Fruit fly (Drosophila melanogaster): ENCODE measurements around the gene Septin2.
A peak's percentile ranks its signal among the peaks of the same experiment; 100 is the strongest.

The Septin2 gene

DNA sequence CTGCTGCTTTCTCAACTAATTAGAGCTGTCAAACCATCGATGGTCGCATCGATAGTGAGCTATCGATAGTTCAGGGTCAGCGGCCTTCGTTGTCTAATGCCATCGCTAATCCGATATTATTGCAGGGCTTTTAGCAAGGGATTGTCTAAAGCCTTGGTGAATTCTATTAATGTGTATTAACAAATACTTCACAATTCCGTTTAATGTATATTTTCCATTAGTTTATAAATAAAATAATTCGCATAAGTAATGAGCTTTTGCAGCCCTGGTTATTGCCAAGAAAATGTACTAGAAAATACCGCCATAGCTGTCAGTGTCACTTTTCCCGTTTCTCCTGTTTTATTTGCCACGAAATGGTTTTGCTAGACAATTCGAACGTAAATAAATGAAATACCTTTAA is 8.3 kb downstream of the Septin2 start, which contains the start of the genes EloB and Srp14 (continued):
- TF ChIP-seq chm (GFP tag; IDR thresholded peaks at IDR 0.05) = peak; percentile 82
- TF ChIP-seq CG7786 (GFP tag; optimal IDR thresholded peaks at IDR 0.05) = peak; percentile 82
- TF ChIP-seq abd-A (tag; optimal IDR thresholded peaks at IDR 0.05) = no peak
- TF ChIP-seq ken (GFP tag; IDR thresholded peaks at IDR 0.05) = peak; percentile 59; the same call in 1 of the 3 replicates
- peak; percentile 17 for TF ChIP-seq disco-r (GFP tag; optimal IDR thresholded peaks at IDR 0.05)
- peak; percentile 95 for TF ChIP-seq Sin3A (optimal IDR thresholded peaks at IDR 0.05)
- TF ChIP-seq CG12236 (GFP tag; optimal IDR thresholded peaks at IDR 0.05) = peak; percentile 52
- TF ChIP-seq dati (GFP tag; IDR thresholded peaks at IDR 0.05) = no peak
- peak; percentile 56 for TF ChIP-seq CG12104 (GFP tag; optimal IDR thresholded peaks at IDR 0.05)
- TF ChIP-seq scrt (GFP tag; optimal IDR thresholded peaks at IDR 0.05) = peak; percentile 71
- peak; percentile 55 for TF ChIP-seq esg (GFP tag; conservative IDR thresholded peaks at IDR 0.05)
- peak; percentile 19 for TF ChIP-seq Usf (GFP tag; optimal IDR thresholded peaks at IDR 0.05)
- peak; percentile 61 for TF ChIP-seq Six4 (GFP tag; optimal IDR thresholded peaks at IDR 0.05)
- peak; percentile 33 for TF ChIP-seq CG7745 (tag; optimal IDR thresholded peaks at IDR 0.05)
- peak; percentile 92 for TF ChIP-seq pzg (GFP tag; optimal IDR thresholded peaks at IDR 0.05)
- TF ChIP-seq so (GFP tag; IDR thresholded peaks at IDR 0.05) = peak; percentile 49; the same call in 2 of the 3 replicates
- no peak for TF ChIP-seq grn (GFP tag; optimal IDR thresholded peaks at IDR 0.05)
- peak; percentile 40; the same call in 1 of the 2 replicates for TF ChIP-seq CG17612 (GFP tag; IDR thresholded peaks at IDR 0.05)
- no peak for TF ChIP-seq ewg (GFP tag; optimal IDR thresholded peaks at IDR 0.05)
- TF ChIP-seq bbx (GFP tag; IDR thresholded peaks at IDR 0.05; ENCODE audit: partially characterized antibody) = peak; percentile 96
- TF ChIP-seq ci (GFP tag; IDR thresholded peaks at IDR 0.05) = peak; percentile 76
- peak; percentile 70 for TF ChIP-seq CG10959 (GFP tag; IDR thresholded peaks at IDR 0.05)
- TF ChIP-seq CG3065 (GFP tag; optimal IDR thresholded peaks at IDR 0.05) = peak; percentile 74
- no peak for TF ChIP-seq Dip2 (GFP tag; IDR thresholded peaks at IDR 0.05)
- peak; percentile 37 for TF ChIP-seq Myb (GFP tag; optimal IDR thresholded peaks at IDR 0.05)
- peak; percentile 69 for TF ChIP-seq CG14441 (GFP tag; IDR thresholded peaks at IDR 0.05)
- TF ChIP-seq CG12071 (GFP tag; optimal IDR thresholded peaks at IDR 0.05) = no peak
- TF ChIP-seq tna (GFP tag; IDR thresholded peaks at IDR 0.05; ENCODE audit: partially characterized antibody) = peak; percentile 90
- TF ChIP-seq CG4820 (GFP tag; optimal IDR thresholded peaks at IDR 0.05) = peak; percentile 69
- peak; percentile 82 for TF ChIP-seq Bteb2 (GFP tag; optimal IDR thresholded peaks at IDR 0.05)
- no peak for TF ChIP-seq Trl (optimal IDR thresholded peaks at IDR 0.05)
- peak; percentile 69 for TF ChIP-seq Trl (GFP tag; optimal IDR thresholded peaks at IDR 0.05)
- peak; percentile 23 for TF ChIP-seq pb (GFP tag; optimal IDR thresholded peaks at IDR 0.05)
- peak; percentile 64; the same call in 1 of the 3 replicates for TF ChIP-seq ase (GFP tag; IDR thresholded peaks at IDR 0.05)
- peak; percentile 84 for TF ChIP-seq CG13624 (GFP tag; optimal IDR thresholded peaks at IDR 0.05)
- TF ChIP-seq Abd-B (GFP tag; optimal IDR thresholded peaks at IDR 0.05) = no peak
- no peak for TF ChIP-seq luna (GFP tag; optimal IDR thresholded peaks at IDR 0.05)
- peak; percentile 66 for TF ChIP-seq jumu (GFP tag; optimal IDR thresholded peaks at IDR 0.05)
- TF ChIP-seq tll (GFP tag; optimal IDR thresholded peaks at IDR 0.05) = peak in 1 of 2 experiments; percentile 28
- 0 out of 2 replicates have a peak, but pooled peaks have one; percentile 40 for TF ChIP-seq dimm (GFP tag; IDR thresholded peaks at IDR 0.05)
- peak; percentile 59 for TF ChIP-seq CG13123 (GFP tag; optimal IDR thresholded peaks at IDR 0.05)
- TF ChIP-seq CG42726 (GFP tag; IDR thresholded peaks at IDR 0.05; ENCODE audit: partially characterized antibody) = peak; percentile 95
- peak; percentile 71; the same call in 1 of the 2 replicates for TF ChIP-seq rib (GFP tag; IDR thresholded peaks at IDR 0.05)
- TF ChIP-seq CG17328 (GFP tag; IDR thresholded peaks at IDR 0.05) = peak; percentile 80
- TF ChIP-seq gcm (GFP tag; optimal IDR thresholded peaks at IDR 0.05) = peak; percentile 82
- peak; percentile 44; the same call in 1 of the 2 replicates for TF ChIP-seq Taf1 (GFP tag; IDR thresholded peaks at IDR 0.05)
- peak; percentile 84 for TF ChIP-seq Fer3 (tag; optimal IDR thresholded peaks at IDR 0.05)
- TF ChIP-seq Dip3 (GFP tag; optimal IDR thresholded peaks at IDR 0.05) = peak; percentile 78
- TF ChIP-seq CG12744 (GFP tag; optimal IDR thresholded peaks at IDR 0.05) = peak; percentile 67
- no peak for TF ChIP-seq Poxn (GFP tag; IDR thresholded peaks at IDR 0.05)
- TF ChIP-seq kni (GFP tag; optimal IDR thresholded peaks at IDR 0.05) = peak; percentile 54
- peak; percentile 86 for TF ChIP-seq CG34422 (GFP tag; IDR thresholded peaks at IDR 0.05)
